Worm (Caenorhabditis elegans): ENCODE data around the gene F10G2.10.

- TF ChIP-seq tab-1 (GFP tag; IDR thresholded peaks at IDR 0.05): no peak
- TF ChIP-seq med-1 (GFP tag; optimal IDR thresholded peaks at IDR 0.05; ENCODE audit: insufficient read depth): no peak
- no peak for TF ChIP-seq ztf-29 (GFP tag; IDR thresholded peaks at IDR 0.05)
Measured at ce11 chrV:7330868-7331267, 8.9 kb downstream of the F10G2.10 start, which contains the start of gene F10G2.2.

Data from whole organism, midembryonic.